Fruit fly (Drosophila melanogaster): ENCODE measurements around the gene CG32554.

dm6 chrX:17814783-17815182, 37.7 kb downstream of the CG32554 start:
- no peak for TF ChIP-seq bab1 (GFP tag; optimal IDR thresholded peaks at IDR 0.05)
- no peak for TF ChIP-seq CG1620 (GFP tag; optimal IDR thresholded peaks at IDR 0.05)
- TF ChIP-seq Hr96 (GFP tag; optimal IDR thresholded peaks at IDR 0.05): no peak
- TF ChIP-seq CG11617 (GFP tag; optimal IDR thresholded peaks at IDR 0.05): no peak
- no peak for TF ChIP-seq tj (GFP tag; optimal IDR thresholded peaks at IDR 0.05)
- no peak for TF ChIP-seq cnc (optimal IDR thresholded peaks at IDR 0.05)
- no peak for TF ChIP-seq Mnt (GFP tag; optimal IDR thresholded peaks at IDR 0.05)
- TF ChIP-seq kay (GFP tag; ENCODE audit: borderline replicate concordance): no peak
- no peak for TF ChIP-seq CG14711 (tag; optimal IDR thresholded peaks at IDR 0.05)
- no peak for TF ChIP-seq CG12768 (GFP tag; optimal IDR thresholded peaks at IDR 0.05)
- no peak for TF ChIP-seq toe (GFP tag; optimal IDR thresholded peaks at IDR 0.05)
- no peak for TF ChIP-seq CG5204 (GFP tag; optimal IDR thresholded peaks at IDR 0.05)
